Worm (Caenorhabditis elegans): ENCODE data around the gene mpst-7.

Gene mpst-7

DNA sequence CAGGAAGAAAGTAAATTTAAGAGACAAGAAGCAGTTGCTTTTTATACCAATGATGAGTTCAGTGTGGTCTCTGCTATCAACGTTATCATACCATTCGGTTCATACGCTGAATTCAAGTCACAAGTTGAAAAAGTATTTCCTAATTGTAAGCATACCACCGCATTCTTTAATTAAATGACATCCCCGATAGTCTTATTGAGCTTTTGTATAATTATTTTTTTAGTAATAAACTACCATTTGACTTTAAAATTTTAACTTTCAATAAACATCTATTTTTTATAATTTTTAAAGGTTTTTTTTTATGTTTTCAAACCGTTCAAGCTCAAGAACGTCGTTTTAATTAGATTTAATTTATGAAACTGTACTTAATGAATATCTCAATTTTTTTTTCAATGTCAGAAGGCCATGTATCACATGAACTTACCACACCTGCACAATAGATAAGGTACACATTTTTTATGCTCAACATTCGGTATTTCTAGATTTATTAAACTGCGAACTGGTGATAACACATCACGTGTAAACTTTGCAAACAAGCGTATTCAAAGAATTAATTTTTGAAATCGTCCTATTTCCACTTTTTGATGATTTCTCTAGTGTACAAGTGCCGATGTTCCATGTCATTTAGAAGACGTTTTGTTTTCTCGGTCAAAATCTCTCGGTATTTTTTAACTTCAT is 19.0 kb downstream of the mpst-7 start, which contains the start of gene T16G1.4:
Gene T16G1.4, minus strand, starts transcription at position 51 of the 678 bp plus-strand sequence.
- TF ChIP-seq M03D4.4 (tag; optimal IDR thresholded peaks at IDR 0.05) (no peak), ceh-83 (GFP tag; optimal IDR thresholded peaks at IDR 0.05) (no peak), mep-1 (tag; optimal IDR thresholded peaks at IDR 0.05) (no peak), hlh-1 (tag; optimal IDR thresholded peaks at IDR 0.05) (no peak), unc-62 (GFP tag; optimal IDR thresholded peaks at IDR 0.05) (no peak), ces-1 (GFP tag; optimal IDR thresholded peaks at IDR 0.05) (no peak)

DNA sequence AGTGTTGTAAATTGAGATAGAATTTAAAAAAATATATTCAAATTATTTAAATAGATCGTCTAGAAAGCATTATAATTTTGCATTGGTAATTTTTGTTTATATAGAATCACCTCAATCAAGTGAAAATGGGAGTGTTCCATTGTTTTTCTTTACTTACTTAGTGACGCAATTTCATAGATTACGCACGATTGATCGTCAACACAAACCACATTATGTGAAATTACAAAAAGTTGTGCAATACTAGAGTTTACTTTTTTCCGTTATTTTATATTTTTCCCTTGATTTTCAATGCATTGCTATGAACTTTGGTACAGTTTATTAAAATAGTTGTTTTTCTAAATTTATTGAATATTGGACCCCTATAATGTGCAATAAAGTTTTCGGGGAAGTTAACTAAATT is 21.5 kb downstream of the mpst-7 start, which contains the start of gene T16G1.5:
Gene T16G1.5, minus strand, starts transcription at position 119 of the 400 bp plus-strand sequence.
- TF ChIP-seq elt-3 (tag; optimal IDR thresholded peaks at IDR 0.05) (no peak), blmp-1 (tag; optimal IDR thresholded peaks at IDR 0.05) (no peak), nhr-28 (tag; optimal IDR thresholded peaks at IDR 0.05) (no peak), sptf-1 (tag; optimal IDR thresholded peaks at IDR 0.05) (no peak), ces-1 (GFP tag; optimal IDR thresholded peaks at IDR 0.05) (no peak), sem-2 (GFP tag; optimal IDR thresholded peaks at IDR 0.05) (no peak), M03D4.4 (tag; optimal IDR thresholded peaks at IDR 0.05) (no peak), tbx-8 (GFP tag; optimal IDR thresholded peaks at IDR 0.05) (no peak), zip-8 (tag; optimal IDR thresholded peaks at IDR 0.05) (peak; percentile 39)

DNA sequence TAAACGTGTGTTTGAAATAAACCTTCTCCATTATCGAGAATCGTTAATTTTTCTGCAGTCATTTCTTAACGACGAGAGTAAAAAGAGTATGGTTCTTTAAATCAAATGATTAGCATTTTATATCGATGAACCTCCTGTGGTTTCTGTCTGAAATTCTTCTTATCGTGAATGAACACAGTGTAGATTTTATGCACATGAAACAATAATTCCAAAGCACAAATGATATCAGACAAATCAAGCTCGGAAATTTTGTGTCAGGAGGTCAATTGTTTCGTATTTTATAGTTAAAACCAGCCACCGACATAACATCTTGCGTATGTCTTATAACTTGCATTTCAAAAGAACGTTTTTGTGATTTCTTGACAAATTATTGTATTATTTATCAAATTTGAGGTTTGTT is 23.8 kb downstream of the mpst-7 start, which contains the start of gene T16G1.6:
Gene T16G1.6, minus strand, starts transcription at position 77 of the 400 bp plus-strand sequence.
- TF ChIP-seq unc-120 (tag; optimal IDR thresholded peaks at IDR 0.05; ENCODE audit: poor library complexity, severe bottlenecking) (no peak), elt-3 (tag; optimal IDR thresholded peaks at IDR 0.05) (no peak), hlh-1 (tag; optimal IDR thresholded peaks at IDR 0.05) (no peak), nhr-2 (tag; optimal IDR thresholded peaks at IDR 0.05) (no peak), zip-8 (tag; optimal IDR thresholded peaks at IDR 0.05) (no peak), ceh-43 (GFP tag; optimal IDR thresholded peaks at IDR 0.05) (no peak), ham-2 (GFP tag; optimal IDR thresholded peaks at IDR 0.05) (no peak), unc-62 (GFP tag; optimal IDR thresholded peaks at IDR 0.05) (no peak), elt-1 (tag; optimal IDR thresholded peaks at IDR 0.05; ENCODE audit: borderline replicate concordance, insufficient read depth) (no peak), ceh-39 (tag; optimal IDR thresholded peaks at IDR 0.05) (no peak), unc-39 (tag; optimal IDR thresholded peaks at IDR 0.05) (no peak), nhr-76 (tag; optimal IDR thresholded peaks at IDR 0.05) (no peak), pha-4 (tag; optimal IDR thresholded peaks at IDR 0.05) (no peak), cnd-1 (tag; optimal IDR thresholded peaks at IDR 0.05) (no peak)

DNA sequence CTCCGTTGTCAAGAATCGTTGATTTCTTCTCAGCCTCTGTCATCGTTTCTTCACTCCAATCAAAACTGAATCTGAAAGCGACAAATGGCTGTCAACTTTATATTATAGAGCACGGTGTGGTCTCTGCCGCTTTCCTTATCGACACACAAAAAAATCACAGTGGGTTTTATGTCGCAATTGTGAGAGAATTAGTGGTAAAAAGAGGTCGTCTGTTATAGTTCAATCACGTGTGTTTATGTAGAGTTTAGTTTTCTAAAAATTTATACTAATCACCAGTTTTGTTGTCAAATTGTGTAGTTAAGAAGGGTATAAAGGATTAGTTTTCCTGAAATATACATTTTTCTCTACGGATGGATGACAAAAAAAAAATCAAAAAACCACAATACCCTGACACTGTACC is 26.0 kb downstream of the mpst-7 start, which contains the start of gene T16G1.7:
Gene T16G1.7, minus strand, starts transcription at position 137 of the 400 bp plus-strand sequence.
- TF ChIP-seq elt-3 (tag; optimal IDR thresholded peaks at IDR 0.05) (no peak), unc-62 (GFP tag; optimal IDR thresholded peaks at IDR 0.05) (no peak), ceh-39 (tag; optimal IDR thresholded peaks at IDR 0.05) (no peak), ces-1 (GFP tag; optimal IDR thresholded peaks at IDR 0.05) (no peak), mab-5 (tag; optimal IDR thresholded peaks at IDR 0.05) (no peak), sem-2 (GFP tag; optimal IDR thresholded peaks at IDR 0.05) (no peak), cnd-1 (tag; optimal IDR thresholded peaks at IDR 0.05) (no peak), mep-1 (tag; optimal IDR thresholded peaks at IDR 0.05) (no peak), hlh-1 (tag; optimal IDR thresholded peaks at IDR 0.05) (no peak), pha-4 (tag; optimal IDR thresholded peaks at IDR 0.05) (no peak), bed-3 (GFP tag; optimal IDR thresholded peaks at IDR 0.05) (no peak), nhr-76 (tag; optimal IDR thresholded peaks at IDR 0.05) (no peak), lin-32 (GFP tag; optimal IDR thresholded peaks at IDR 0.05) (no peak), nhr-2 (tag; optimal IDR thresholded peaks at IDR 0.05) (no peak), nhr-12 (tag; optimal IDR thresholded peaks at IDR 0.05) (no peak), blmp-1 (tag; optimal IDR thresholded peaks at IDR 0.05) (no peak)

DNA sequence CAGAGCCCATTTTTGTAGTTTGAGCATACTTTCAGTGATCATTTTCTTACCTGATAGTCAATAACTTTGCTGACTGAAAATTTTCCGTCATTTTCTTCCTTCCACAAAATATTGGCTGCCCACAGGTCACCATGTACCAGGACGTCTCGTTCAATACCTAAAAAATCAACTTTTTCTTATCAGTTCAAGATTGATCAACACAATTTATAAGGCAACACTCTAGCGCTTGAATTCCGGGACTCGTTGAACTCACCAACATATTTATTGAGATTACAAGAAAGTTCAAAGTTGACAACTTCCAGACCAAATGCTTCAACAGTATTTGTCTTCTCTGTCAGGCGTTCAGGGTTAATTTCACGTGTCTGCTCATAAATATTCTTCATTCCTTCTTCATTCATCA is 27.3 kb downstream of the mpst-7 start:
- no peak for TF ChIP-seq pha-4 (tag; optimal IDR thresholded peaks at IDR 0.05)
- TF ChIP-seq blmp-1 (tag; optimal IDR thresholded peaks at IDR 0.05): no peak
- TF ChIP-seq mep-1 (tag; optimal IDR thresholded peaks at IDR 0.05): no peak
- TF ChIP-seq lsy-2 (tag; optimal IDR thresholded peaks at IDR 0.05): no peak
- no peak for TF ChIP-seq lin-13 (tag; optimal IDR thresholded peaks at IDR 0.05)
- no peak for TF ChIP-seq unc-120 (tag; optimal IDR thresholded peaks at IDR 0.05; ENCODE audit: poor library complexity, severe bottlenecking)
- no peak for TF ChIP-seq nhr-76 (tag; optimal IDR thresholded peaks at IDR 0.05)
- no peak for TF ChIP-seq elt-3 (tag; optimal IDR thresholded peaks at IDR 0.05)
